Fruit fly (Drosophila melanogaster) whole organism, embryonic: Measurements from ENCODE around the gene Pex5.
A peak's percentile ranks its signal among the peaks of the same experiment; 100 is the strongest.

Experiments
- CG14014 ChIP-seq: fragments of 200-800 bp; sonication (Bioruptor generic); IDR thresholded peaks from 2 replicates; pipeline ENCODE4 v1.3.6; 2022; ENCODE audit warnings: missing biosample characterization, missing genetic modification characterization
- CG17359 ChIP-seq: fragments of 200-800 bp; sonication (Bioruptor generic); optimal IDR thresholded peaks from 3 replicates; lab custom pipeline; 2018; ENCODE audit warnings: missing biosample characterization, mild to moderate bottlenecking, missing genetic modification characterization, moderate library complexity
- CG17612 ChIP-seq: fragments of 200-800 bp; sonication (Bioruptor generic); IDR thresholded peaks from 2 replicates; pipeline ENCODE4 v1.3.6; 2022; ENCODE audit warnings: missing biosample characterization, missing genetic modification characterization
- CG2116 ChIP-seq: fragments of 200-800 bp; sonication (Bioruptor generic); optimal IDR thresholded peaks from 3 replicates; lab custom pipeline; 2018; ENCODE audit warnings: missing biosample characterization, mild to moderate bottlenecking, missing genetic modification characterization
- CG2202 ChIP-seq: fragments of 200-800 bp; sonication (Bioruptor generic); optimal IDR thresholded peaks from 2 replicates; lab custom pipeline; 2018; ENCODE audit warnings: missing biosample characterization, mild to moderate bottlenecking, missing genetic modification characterization
- CG31441 ChIP-seq: fragments of 200-800 bp; sonication (Bioruptor generic); IDR thresholded peaks from 2 replicates; pipeline ENCODE4 v1.3.6; 2022; ENCODE audit warnings: missing biosample characterization, missing genetic modification characterization
- CG33557 ChIP-seq: fragments of 200-800 bp; sonication (Bioruptor generic); optimal IDR thresholded peaks from 2 replicates; lab custom pipeline; 2019; ENCODE audit warnings: missing biosample characterization, mild to moderate bottlenecking, missing genetic modification characterization, moderate library complexity
- CG34224 ChIP-seq: fragments of 200-800 bp; sonication (Bioruptor generic); IDR thresholded peaks from 3 replicates; pipeline ENCODE4 v1.3.6; 2022; ENCODE audit warnings: missing biosample characterization, missing genetic modification characterization; ENCODE audit not compliant: partially characterized antibody
- CG4282 ChIP-seq: fragments of 200-800 bp; sonication (Bioruptor generic); optimal IDR thresholded peaks from 2 replicates; lab custom pipeline; 2016; ENCODE audit warnings: missing biosample characterization, missing genetic modification characterization
- CG6254 ChIP-seq: fragments of 200-800 bp; sonication (Bioruptor generic); optimal IDR thresholded peaks from 3 replicates; lab custom pipeline; 2017; ENCODE audit warnings: mild to moderate bottlenecking, missing biosample characterization, missing genetic modification reagents, missing genetic modification characterization
- CG8089 ChIP-seq: fragments of 200-800 bp; sonication (Bioruptor generic); optimal IDR thresholded peaks from 3 replicates; lab custom pipeline; 2016; ENCODE audit warnings: missing biosample characterization, missing genetic modification characterization
- CG8359 ChIP-seq: fragments of 200-800 bp; sonication (Bioruptor generic); optimal IDR thresholded peaks from 2 replicates; lab custom pipeline; 2017; ENCODE audit warnings: missing biosample characterization, mild to moderate bottlenecking, missing genetic modification characterization, borderline replicate concordance
- CG8388 ChIP-seq: fragments of 200-800 bp; sonication (Bioruptor generic); optimal IDR thresholded peaks from 2 replicates; lab custom pipeline; 2019; ENCODE audit warnings: missing biosample characterization, mild to moderate bottlenecking, missing genetic modification characterization, moderate library complexity
- CG8478 ChIP-seq: fragments of >200 bp; optimal IDR thresholded peaks from 2 replicates; lab custom pipeline; 2018
- CG8924 ChIP-seq: fragments of 200-800 bp; optimal IDR thresholded peaks from 3 replicates; lab custom pipeline; 2019; ENCODE audit warnings: missing biosample characterization, mild to moderate bottlenecking, missing genetic modification characterization, moderate library complexity
- D ChIP-seq, 2 experiments: fragments of 200-800 bp in 1 of 2; fragments of >200 bp in 1 of 2; sonication (Bioruptor generic) in 1 of 2; optimal IDR thresholded peaks; 2 replicates in 1 of 2; 3 replicates in 1 of 2; lab custom pipeline; 2017; ENCODE audit warnings: mild to moderate bottlenecking in 1 of 2, missing biosample characterization in 1 of 2, missing genetic modification characterization in 1 of 2, missing genetic modification reagents in 1 of 2
- D19B ChIP-seq: fragments of 200-800 bp; sonication (Bioruptor generic); optimal IDR thresholded peaks from 2 replicates; lab custom pipeline; 2017; ENCODE audit warnings: missing biosample characterization, mild to moderate bottlenecking, missing genetic modification characterization
- Doc2 ChIP-seq: fragments of 200-800 bp; sonication (Bioruptor generic); IDR thresholded peaks from 2 replicates; pipeline ENCODE4 v1.3.6; 2022; ENCODE audit warnings: missing biosample characterization, missing genetic modification characterization
- Dp ChIP-seq: fragments of 200-800 bp; sonication (Bioruptor generic); optimal IDR thresholded peaks from 2 replicates; lab custom pipeline; 2018; ENCODE audit warnings: missing biosample characterization, mild to moderate bottlenecking, missing genetic modification characterization, moderate library complexity
- HLH4C ChIP-seq: fragments of 200-800 bp; sonication (Bioruptor generic); IDR thresholded peaks from 3 replicates; pipeline ENCODE4 v1.3.6; 2022; ENCODE audit warnings: missing biosample characterization, missing genetic modification characterization; ENCODE audit not compliant: partially characterized antibody
- HLHmδ ChIP-seq: fragments of 200-800 bp; sonication (Bioruptor generic); optimal IDR thresholded peaks from 2 replicates; lab custom pipeline; 2018; ENCODE audit warnings: missing biosample characterization, mild to moderate bottlenecking, missing genetic modification characterization, moderate library complexity
- MTF-1 ChIP-seq: fragments of 200-800 bp; sonication (Bioruptor generic); optimal IDR thresholded peaks from 2 replicates; lab custom pipeline; 2018; ENCODE audit warnings: missing biosample characterization, mild to moderate bottlenecking, missing genetic modification characterization, borderline replicate concordance
- Meics ChIP-seq: fragments of 200-800 bp; sonication (Bioruptor generic); optimal IDR thresholded peaks from 2 replicates; lab custom pipeline; 2017; ENCODE audit warnings: missing biosample characterization, mild to moderate bottlenecking, missing genetic modification characterization
- Mrtf ChIP-seq: fragments of 200-800 bp; sonication (Bioruptor generic); IDR thresholded peaks from 3 replicates; pipeline ENCODE4 v1.3.6; 2022; ENCODE audit warnings: missing biosample characterization, missing genetic modification characterization
- Nf-YB ChIP-seq: fragments of 200-800 bp; sonication (Bioruptor generic); optimal IDR thresholded peaks from 3 replicates; lab custom pipeline; 2019; ENCODE audit warnings: missing biosample characterization, mild to moderate bottlenecking, missing genetic modification characterization, moderate library complexity
- NfI ChIP-seq: fragments of 200-800 bp; sonication (Bioruptor generic); optimal IDR thresholded peaks from 3 replicates; lab custom pipeline; 2018; ENCODE audit warnings: missing biosample characterization, mild to moderate bottlenecking, missing genetic modification characterization, moderate library complexity
- Poxn ChIP-seq: fragments of 200-800 bp; sonication (Bioruptor generic); IDR thresholded peaks from 2 replicates; pipeline ENCODE4 v1.3.6; 2022; ENCODE audit warnings: missing biosample characterization, missing genetic modification characterization
- YL-1 ChIP-seq: fragments of 200-800 bp; sonication (Bioruptor generic); optimal IDR thresholded peaks from 3 replicates; lab custom pipeline; 2017; ENCODE audit warnings: missing biosample characterization, mild to moderate bottlenecking, missing genetic modification characterization
- ac ChIP-seq: fragments of 200-800 bp; sonication (Bioruptor generic); optimal IDR thresholded peaks from 3 replicates; lab custom pipeline; 2017; ENCODE audit warnings: missing biosample characterization, mild to moderate bottlenecking, missing genetic modification characterization
- az2 ChIP-seq: fragments of 200-800 bp; sonication (Bioruptor generic); optimal IDR thresholded peaks from 3 replicates; lab custom pipeline; 2016; ENCODE audit warnings: missing biosample characterization, missing genetic modification characterization
- bcd ChIP-seq: fragments of 200-800 bp; sonication (Bioruptor generic); optimal IDR thresholded peaks from 2 replicates; lab custom pipeline; 2017; ENCODE audit warnings: missing biosample characterization, mild to moderate bottlenecking, missing genetic modification characterization
- dati ChIP-seq: fragments of 200-800 bp; sonication (Bioruptor generic); IDR thresholded peaks from 2 replicates; pipeline ENCODE4 v1.3.6; 2022; ENCODE audit warnings: missing biosample characterization, missing genetic modification characterization
- ems ChIP-seq: fragments of 200-800 bp; sonication (Bioruptor generic); optimal IDR thresholded peaks from 3 replicates; lab custom pipeline; 2016; ENCODE audit warnings: missing biosample characterization, missing genetic modification characterization
- gcm ChIP-seq: fragments of 200-800 bp; sonication (Bioruptor generic); optimal IDR thresholded peaks from 2 replicates; lab custom pipeline; 2019; ENCODE audit warnings: missing biosample characterization, mild to moderate bottlenecking, missing genetic modification characterization, moderate library complexity
- gfzf ChIP-seq: fragments of 200-800 bp; sonication (Bioruptor generic); optimal IDR thresholded peaks from 2 replicates; lab custom pipeline; 2016; ENCODE audit warnings: missing biosample characterization, mild to moderate bottlenecking, missing genetic modification characterization, moderate library complexity
- kni ChIP-seq: fragments of 200-800 bp; sonication (Bioruptor generic); optimal IDR thresholded peaks from 3 replicates; lab custom pipeline; 2017; ENCODE audit warnings: mild to moderate bottlenecking, missing biosample characterization, missing genetic modification reagents, missing genetic modification characterization
- lmd ChIP-seq: fragments of 200-800 bp; sonication (Bioruptor generic); IDR thresholded peaks from 2 replicates; pipeline ENCODE4 v1.3.6; 2022; ENCODE audit warnings: missing biosample characterization, missing genetic modification characterization
- lola ChIP-seq, 3 experiments: fragments of >200 bp in 2 of 3; fragments of 200-800 bp in 1 of 3; sonication (Bioruptor generic) in 1 of 3; optimal IDR thresholded peaks; 2 replicates each; lab custom pipeline; 2017 to 2019; ENCODE audit warnings: missing biosample characterization in 3 of 3, missing genetic modification characterization in 3 of 3, mild to moderate bottlenecking in 1 of 3, moderate library complexity in 1 of 3
- nmo ChIP-seq: fragments of 200-800 bp; sonication (Bioruptor generic); optimal IDR thresholded peaks from 2 replicates; lab custom pipeline; 2018; ENCODE audit warnings: missing biosample characterization, mild to moderate bottlenecking, missing genetic modification characterization, moderate library complexity
- odd ChIP-seq: fragments of 200-800 bp; sonication (Bioruptor generic); optimal IDR thresholded peaks from 2 replicates; lab custom pipeline; 2017; ENCODE audit warnings: missing biosample characterization, mild to moderate bottlenecking, missing genetic modification characterization
- pb ChIP-seq: fragments of 200-800 bp; sonication (Bioruptor generic); optimal IDR thresholded peaks from 3 replicates; lab custom pipeline; 2016; ENCODE audit warnings: missing biosample characterization, missing genetic modification characterization
- pros ChIP-seq: fragments of 200-800 bp; sonication (Bioruptor generic); optimal IDR thresholded peaks from 3 replicates; lab custom pipeline; 2019; ENCODE audit warnings: missing biosample characterization, mild to moderate bottlenecking, missing genetic modification characterization, moderate library complexity
- psq ChIP-seq: fragments of 200-800 bp; sonication (Bioruptor generic); optimal IDR thresholded peaks from 2 replicates; lab custom pipeline; 2017; ENCODE audit warnings: missing biosample characterization, missing genetic modification characterization
- salm ChIP-seq: fragments of 200-800 bp; sonication (Bioruptor generic); optimal IDR thresholded peaks from 2 replicates; lab custom pipeline; 2018; ENCODE audit warnings: missing biosample characterization, mild to moderate bottlenecking, missing genetic modification characterization
- so ChIP-seq: fragments of 200-800 bp; sonication (Bioruptor generic); IDR thresholded peaks from 3 replicates; pipeline ENCODE4 v1.3.6; 2022; ENCODE audit warnings: missing biosample characterization, missing genetic modification characterization
- sr ChIP-seq: fragments of 200-800 bp; sonication (Bioruptor generic); IDR thresholded peaks from 3 replicates; pipeline ENCODE4 v1.3.6; 2022; ENCODE audit warnings: missing biosample characterization, missing genetic modification characterization
- twi ChIP-seq: fragments of 200-800 bp; optimal IDR thresholded peaks from 2 replicates; lab custom pipeline; 2019; ENCODE audit warnings: missing biosample characterization, mild to moderate bottlenecking, missing genetic modification characterization, moderate library complexity
- zf30C ChIP-seq: fragments of 200-800 bp; sonication (Bioruptor generic); optimal IDR thresholded peaks from 3 replicates; lab custom pipeline; 2018; ENCODE audit warnings: missing biosample characterization, mild to moderate bottlenecking, missing genetic modification characterization

Gene Pex5

dm6 chrX:1877107-1877736 lies 8.4 kb upstream of the Pex5 start, which contains the start of the genes CG14817 and CG14805 (continued):
- peak; percentile 41; the same call in 1 of the 3 replicates for TF ChIP-seq sr
- TF ChIP-seq CG2202 (tag; lab: Kevin White, UChicago): peak; percentile 65
- TF ChIP-seq MTF-1 (GFP tag; lab: Kevin White, UChicago): peak; percentile 92
- TF ChIP-seq CG33557: peak; percentile 70
- peak; percentile 27 for TF ChIP-seq Dp (GFP tag; lab: Kevin White, UChicago)
- peak; percentile 67 for TF ChIP-seq CG34224
- TF ChIP-seq CG8359 (GFP tag; lab: Kevin White, UChicago): peak; percentile 31
- TF ChIP-seq psq (GFP tag; lab: Kevin White, UChicago): no peak
- no peak for TF ChIP-seq CG8478 (lab: Kevin White, UChicago)
- TF ChIP-seq Poxn (GFP tag; lab: Robert Waterston, UW): no peak
- peak; percentile 53 for TF ChIP-seq nmo
- TF ChIP-seq CG4282 (GFP tag; lab: Kevin White, UChicago): no peak
- peak; percentile 79 for TF ChIP-seq bcd (GFP tag; lab: Kevin White, UChicago)
- TF ChIP-seq CG17612 (GFP tag; lab: Robert Waterston, UW): no peak
- peak; percentile 17; the same call in 1 of the 2 replicates for TF ChIP-seq lmd
- peak; percentile 45; the same call in 2 of the 3 replicates for TF ChIP-seq HLH4C (GFP tag; lab: Robert Waterston, UW)
- peak; percentile 89 for TF ChIP-seq Meics
- peak; percentile 51 for TF ChIP-seq Nf-YB
- peak; percentile 81 for TF ChIP-seq HLHmδ (GFP tag; lab: Kevin White, UChicago)
- peak; percentile 38 for TF ChIP-seq twi (tag; lab: Kevin White, UChicago)
- no peak for TF ChIP-seq odd (GFP tag; lab: Kevin White, UChicago)
- TF ChIP-seq CG6254: no peak
- TF ChIP-seq ac (GFP tag; lab: Kevin White, UChicago): peak; percentile 48
- peak; percentile 91 for TF ChIP-seq CG2116 (GFP tag; lab: Kevin White, UChicago)
- peak in 1 of 3 experiments; percentile 20 for TF ChIP-seq lola (GFP tag; optimal IDR thresholded peaks at IDR 0.05; lab: Kevin White, UChicago)
- TF ChIP-seq pb (GFP tag; lab: Kevin White, UChicago): peak; percentile 2
- no peak for TF ChIP-seq CG8089 (GFP tag; lab: Kevin White, UChicago)
- peak; percentile 68 for TF ChIP-seq gfzf
- TF ChIP-seq NfI: peak; percentile 86
- peak; percentile 68 for TF ChIP-seq CG8924 (tag; lab: Kevin White, UChicago)
- TF ChIP-seq YL-1 (GFP tag; lab: Kevin White, UChicago): peak; percentile 93
- TF ChIP-seq salm (tag; lab: Kevin White, UChicago): peak; percentile 70
- peak; percentile 29 for TF ChIP-seq az2 (GFP tag; lab: Kevin White, UChicago)
- peak; percentile 70 for TF ChIP-seq CG8388 (GFP tag; lab: Kevin White, UChicago)
- no peak for TF ChIP-seq zf30C (GFP tag; lab: Kevin White, UChicago)
- TF ChIP-seq ems: peak; percentile 15
- peak; percentile 52 for TF ChIP-seq D19B (GFP tag; lab: Kevin White, UChicago)
- TF ChIP-seq CG17359: peak; percentile 73
- no peak for TF ChIP-seq Doc2
- TF ChIP-seq CG14014: peak; percentile 22; the same call in 1 of the 2 replicates
- no peak for TF ChIP-seq pros (GFP tag; lab: Kevin White, UChicago)
- TF ChIP-seq dati (GFP tag; lab: Robert Waterston, UW): no peak
- peak; percentile 56 for TF ChIP-seq kni (GFP tag; lab: Kevin White, UChicago)
- TF ChIP-seq CG31441 (GFP tag; lab: Robert Waterston, UW): peak; percentile 75
- TF ChIP-seq Mrtf (GFP tag; lab: Robert Waterston, UW): 0 out of 3 replicates have a peak, but pooled peaks have one; percentile 8
- TF ChIP-seq so (GFP tag; lab: Robert Waterston, UW): 0 out of 3 replicates have a peak, but pooled peaks have one; percentile 29
- no peak for TF ChIP-seq D (optimal IDR thresholded peaks at IDR 0.05; lab: Kevin White, UChicago)
- peak; percentile 44 for TF ChIP-seq D (GFP tag; optimal IDR thresholded peaks at IDR 0.05; lab: Kevin White, UChicago)
- TF ChIP-seq gcm (GFP tag; lab: Kevin White, UChicago): peak; percentile 79
